Worm (Caenorhabditis elegans): ENCODE data around the gene mig-6.
A peak's percentile ranks its signal among the peaks of the same experiment; 100 is the strongest.

Gene mig-6

DNA sequence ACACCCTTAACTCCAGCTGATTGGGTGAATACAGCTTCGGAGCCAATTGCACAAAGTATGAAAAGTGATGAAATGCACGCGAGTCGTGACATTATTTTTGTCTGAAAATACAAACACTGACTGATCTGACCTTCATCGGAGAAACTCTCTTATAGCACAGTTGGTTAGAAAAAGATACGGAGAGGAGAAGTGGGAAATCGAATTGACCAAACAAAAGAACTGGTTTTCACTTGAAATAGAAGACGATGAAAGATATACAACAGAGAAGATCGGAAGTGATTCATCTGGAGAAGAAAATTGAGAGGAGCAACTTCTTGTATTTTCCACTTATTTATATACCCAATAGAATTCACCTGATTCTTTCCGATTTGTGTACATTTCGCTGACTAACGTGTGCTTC, 10.8 kb downstream of the mig-6 start, which contains the start of gene ttr-33:
TSS of gene ttr-33 (minus strand) at position 101 of the 400 bp plus-strand sequence.
- TF ChIP-seq elt-3 (tag; optimal IDR thresholded peaks at IDR 0.05), result peak in 1 of 6 experiments; percentile 3
- TF ChIP-seq aha-1 (tag; optimal IDR thresholded peaks at IDR 0.05), result no peak

DNA sequence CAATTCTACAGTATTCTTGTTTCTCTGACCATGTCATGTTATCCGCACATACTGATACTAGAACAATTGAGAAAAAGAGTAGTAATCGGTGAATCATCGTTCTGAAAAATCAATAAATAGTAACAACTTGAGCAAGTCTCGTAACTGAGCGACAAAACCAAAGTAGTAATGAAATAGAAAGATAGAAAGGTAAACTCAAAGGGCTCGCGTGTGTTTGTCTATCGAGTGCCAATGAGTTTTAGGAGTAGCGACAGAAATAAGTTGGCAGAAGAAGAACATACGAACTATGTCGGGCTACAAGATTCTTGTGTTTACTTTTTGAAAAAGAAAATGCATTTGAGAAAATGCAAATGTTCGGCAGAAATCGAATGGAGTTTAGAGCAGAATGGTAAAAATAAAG, 12.5 kb downstream of the mig-6 start, which contains the start of gene C37C3.12:
TSS of gene C37C3.12 (minus strand) at position 101 of the 400 bp plus-strand sequence.
- no peak for TF ChIP-seq pag-3 (tag; optimal IDR thresholded peaks at IDR 0.05; ENCODE audit: borderline replicate concordance, insufficient read depth)
- TF ChIP-seq nhr-237 (tag; optimal IDR thresholded peaks at IDR 0.05), result no peak
- TF ChIP-seq swsn-7 (tag; optimal IDR thresholded peaks at IDR 0.05), result no peak

ce11 chrV:7842228-7842627, 15.2 kb downstream of the mig-6 start, which contains the start of gene grd-8:
Gene grd-8, plus strand, starts transcription at chrV:7842528.
- no peak for TF ChIP-seq vab-15 (tag; optimal IDR thresholded peaks at IDR 0.05)
- no peak for TF ChIP-seq C16A3.4 (tag; optimal IDR thresholded peaks at IDR 0.05)
- TF ChIP-seq ceh-88 (GFP tag; IDR thresholded peaks at IDR 0.05), result no peak
- TF ChIP-seq dpl-1 (GFP tag; optimal IDR thresholded peaks at IDR 0.05), result no peak
- TF ChIP-seq alr-1 (tag; optimal IDR thresholded peaks at IDR 0.05; ENCODE audit: borderline replicate concordance), result no peak
- TF ChIP-seq F16B12.6 (tag; optimal IDR thresholded peaks at IDR 0.05), result no peak
- no peak for TF ChIP-seq ztf-11 (tag; optimal IDR thresholded peaks at IDR 0.05)
- no peak for TF ChIP-seq C34B4.2 (tag; optimal IDR thresholded peaks at IDR 0.05)
- no peak for TF ChIP-seq ceh-82 (tag; optimal IDR thresholded peaks at IDR 0.05)
- TF ChIP-seq lir-3 (tag; optimal IDR thresholded peaks at IDR 0.05; ENCODE audit: poor library complexity), result no peak
- no peak for TF ChIP-seq mab-9 (GFP tag; IDR thresholded peaks at IDR 0.05)
- no peak for TF ChIP-seq unc-62 (GFP tag; optimal IDR thresholded peaks at IDR 0.05)
- no peak for TF ChIP-seq ceh-63 (GFP tag; optimal IDR thresholded peaks at IDR 0.05)
- no peak for TF ChIP-seq pax-3 (tag; optimal IDR thresholded peaks at IDR 0.05)
- no peak for TF ChIP-seq egl-13 (tag; optimal IDR thresholded peaks at IDR 0.05)
- TF ChIP-seq mef-2 (tag; optimal IDR thresholded peaks at IDR 0.05), result no peak

DNA sequence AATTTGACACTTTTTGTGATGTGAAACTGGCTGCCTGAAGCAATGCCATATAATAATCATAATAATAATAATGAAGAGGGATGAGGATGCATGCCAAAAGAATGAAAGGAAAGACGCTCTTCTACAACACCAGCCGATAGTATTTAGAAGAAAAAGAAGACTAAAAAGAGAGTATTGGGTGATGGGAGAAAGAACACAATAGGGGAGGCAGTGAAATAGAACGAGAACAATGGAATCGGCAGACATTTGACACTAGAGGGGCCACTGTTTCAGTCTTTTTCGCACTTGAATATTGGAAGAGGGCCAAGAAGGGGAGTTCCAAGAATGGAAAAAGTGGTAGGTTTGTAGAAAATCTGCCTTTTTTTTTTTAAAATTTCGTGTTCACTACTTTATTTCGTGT, 20.2 kb downstream of the mig-6 start, which contains the start of gene memo-1:
TSS of gene memo-1 (minus strand) at position 2 of the 400 bp plus-strand sequence.
- TF ChIP-seq unc-86 (tag; optimal IDR thresholded peaks at IDR 0.05) (peak; percentile 8), zip-4 (GFP tag; optimal IDR thresholded peaks at IDR 0.05) (no peak), nhr-19 (GFP tag; conservative IDR thresholded peaks at IDR 0.05) (no peak), pag-3 (tag; optimal IDR thresholded peaks at IDR 0.05; ENCODE audit: borderline replicate concordance, insufficient read depth) (no peak), lin-14 (GFP tag; optimal IDR thresholded peaks at IDR 0.05) (peak; percentile 26), mab-9 (GFP tag; IDR thresholded peaks at IDR 0.05) (no peak)

ce11 chrV:7847687-7848086, 20.7 kb downstream of the mig-6 start:
- TF ChIP-seq F16B12.6 (tag; optimal IDR thresholded peaks at IDR 0.05), result no peak
- no peak for TF ChIP-seq lin-13 (GFP tag; optimal IDR thresholded peaks at IDR 0.05)
- no peak for TF ChIP-seq nhr-28 (tag; optimal IDR thresholded peaks at IDR 0.05)
- no peak for TF ChIP-seq efl-1 (optimal IDR thresholded peaks at IDR 0.05)
- peak in 1 of 2 experiments; percentile 78 for TF ChIP-seq efl-1 (GFP tag; optimal IDR thresholded peaks at IDR 0.05 in 1 of 2)
- no peak for TF ChIP-seq sox-4 (tag; optimal IDR thresholded peaks at IDR 0.05)

- no peak for TF ChIP-seq xbp-1 (tag; optimal IDR thresholded peaks at IDR 0.05)
- no peak for TF ChIP-seq nhr-12 (tag; optimal IDR thresholded peaks at IDR 0.05)
- TF ChIP-seq efl-1 (optimal IDR thresholded peaks at IDR 0.05), result no peak
- no peak for TF ChIP-seq efl-1 (GFP tag; optimal IDR thresholded peaks at IDR 0.05 in 1 of 2)
- TF ChIP-seq fkh-8 (tag; optimal IDR thresholded peaks at IDR 0.05), result no peak
- TF ChIP-seq nhr-85 (tag), result peak; percentile 12
- TF ChIP-seq snu-23 (GFP tag; optimal IDR thresholded peaks at IDR 0.05), result peak; percentile 32
- no peak for TF ChIP-seq egl-27 (tag; optimal IDR thresholded peaks at IDR 0.05)
- no peak for TF ChIP-seq sox-4 (tag; optimal IDR thresholded peaks at IDR 0.05)
- no peak for TF ChIP-seq lin-15B (tag; optimal IDR thresholded peaks at IDR 0.05)
- no peak for TF ChIP-seq ama-1 (optimal IDR thresholded peaks at IDR 0.05)
- peak; percentile 77 for TF ChIP-seq blmp-1 (tag; optimal IDR thresholded peaks at IDR 0.05)
- TF ChIP-seq ets-5 (GFP tag; IDR thresholded peaks at IDR 0.05), result no peak
- no peak for TF ChIP-seq sup-37 (GFP tag; optimal IDR thresholded peaks at IDR 0.05)
- no peak for TF ChIP-seq fos-1 (tag; optimal IDR thresholded peaks at IDR 0.05)
- no peak for TF ChIP-seq ces-1 (GFP tag; optimal IDR thresholded peaks at IDR 0.05)
- peak; percentile 48 for TF ChIP-seq mep-1 (tag; optimal IDR thresholded peaks at IDR 0.05)
- TF ChIP-seq lin-39 (tag; optimal IDR thresholded peaks at IDR 0.05), result no peak
Observed at ce11 chrV:7848251-7848650, 21.2 kb downstream of the mig-6 start.
